Worm (Caenorhabditis elegans): ENCODE results near the gene F10E9.10.
A peak's percentile ranks its signal among the peaks of the same experiment; 100 is the strongest.

F10E9.10 gene

DNA sequence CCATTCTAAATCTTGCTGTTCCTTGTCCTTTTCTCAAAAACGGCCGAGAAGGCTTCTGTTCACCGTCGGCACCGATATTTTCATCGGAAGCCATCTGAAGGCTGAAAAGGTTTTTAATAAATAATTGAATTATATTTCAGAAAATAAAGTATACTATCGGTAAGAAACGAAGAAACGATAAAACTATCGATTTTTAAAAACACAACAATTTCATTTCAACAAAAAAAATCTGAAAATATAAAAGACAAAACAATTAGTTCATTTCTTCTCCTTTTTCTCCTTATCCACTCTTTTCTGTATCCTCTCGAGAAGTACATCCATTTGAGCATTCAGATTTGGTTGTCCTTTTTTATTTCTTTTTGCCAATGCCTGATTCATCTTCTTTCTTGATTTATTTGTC is 1.6 kb downstream of the F10E9.10 start, which contains the start of gene sas-4:
Gene sas-4 (minus strand): TSS at position 101 of the 400 bp plus-strand sequence.
- TF ChIP-seq B0336.3 (GFP tag; IDR thresholded peaks at IDR 0.05) (no peak), dpff-1 (tag; optimal IDR thresholded peaks at IDR 0.05) (no peak), chd-7 (tag; optimal IDR thresholded peaks at IDR 0.05) (no peak), nfya-1 (tag; optimal IDR thresholded peaks at IDR 0.05; ENCODE audit: borderline replicate concordance, insufficient read depth) (no peak), ccch-3 (GFP tag; optimal IDR thresholded peaks at IDR 0.05) (no peak), mxl-1 (tag; optimal IDR thresholded peaks at IDR 0.05) (no peak), zfh-2 (GFP tag; conservative IDR thresholded peaks at IDR 0.05) (no peak), rpc-1 (optimal IDR thresholded peaks at IDR 0.05) (no peak), rpc-1 (tag; optimal IDR thresholded peaks at IDR 0.05) (no peak), Y53G8AR.9 (GFP tag; conservative IDR thresholded peaks at IDR 0.05) (no peak), F55B11.4 (tag; optimal IDR thresholded peaks at IDR 0.05; ENCODE audit: borderline replicate concordance, insufficient read depth) (no peak), ama-1 (optimal IDR thresholded peaks at IDR 0.05) (no peak), ama-1 (GFP tag; optimal IDR thresholded peaks at IDR 0.05) (no peak), dox-1 (GFP tag; IDR thresholded peaks at IDR 0.05) (no peak), ztf-28 (GFP tag; IDR thresholded peaks at IDR 0.05) (no peak), madf-8 (GFP tag; conservative IDR thresholded peaks at IDR 0.05) (no peak), him-1 (tag; optimal IDR thresholded peaks at IDR 0.05) (no peak), madf-3 (GFP tag; IDR thresholded peaks at IDR 0.05) (no peak)

DNA sequence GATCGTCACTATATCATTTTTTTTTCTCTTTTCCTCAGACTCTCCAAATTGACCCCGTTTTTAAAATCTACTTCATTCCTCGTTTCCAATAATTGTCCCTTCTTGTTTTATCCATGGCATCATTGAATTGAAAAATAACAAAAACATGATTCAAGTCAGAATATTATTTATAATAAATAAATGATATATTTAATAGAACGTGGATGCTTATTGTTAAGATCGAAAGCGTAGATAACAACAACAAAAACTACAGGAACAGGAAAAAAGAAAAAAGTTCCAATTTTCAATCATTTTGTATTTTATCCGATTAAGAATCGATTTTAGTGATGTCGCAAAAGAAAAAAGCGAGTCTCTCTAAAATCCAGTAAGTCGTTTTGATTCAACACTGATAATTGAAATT is 7.7 kb downstream of the F10E9.10 start, which contains the start of gene F10E9.2:
Gene F10E9.2 (plus strand): TSS at position 301 of the 400 bp plus-strand sequence.
- TF ChIP-seq ZK185.1 (tag; optimal IDR thresholded peaks at IDR 0.05; ENCODE audit: poor library complexity, severe bottlenecking) (no peak), ztf-28 (GFP tag; IDR thresholded peaks at IDR 0.05) (no peak), rcor-1 (GFP tag; IDR thresholded peaks at IDR 0.05) (no peak), rpc-1 (optimal IDR thresholded peaks at IDR 0.05) (no peak), rpc-1 (tag; optimal IDR thresholded peaks at IDR 0.05) (no peak), mes-4 (tag; optimal IDR thresholded peaks at IDR 0.05) (no peak), tlf-1 (GFP tag; optimal IDR thresholded peaks at IDR 0.05) (no peak), xnd-1 (tag; optimal IDR thresholded peaks at IDR 0.05) (no peak), efl-1 (GFP tag; optimal IDR thresholded peaks at IDR 0.05) (no peak), F10E7.11 (tag; optimal IDR thresholded peaks at IDR 0.05) (no peak), fkh-3 (tag; optimal IDR thresholded peaks at IDR 0.05) (no peak), K11D2.4 (GFP tag; IDR thresholded peaks at IDR 0.05) (no peak), lin-35 (GFP tag; optimal IDR thresholded peaks at IDR 0.05) (no peak), lin-54 (GFP tag; optimal IDR thresholded peaks at IDR 0.05) (no peak), sea-2 (GFP tag; IDR thresholded peaks at IDR 0.05) (no peak), Y53G8AR.9 (GFP tag; conservative IDR thresholded peaks at IDR 0.05) (no peak)

- no peak for TF ChIP-seq Y67H2A.10 (GFP tag; conservative IDR thresholded peaks at IDR 0.05)
- 0 out of 2 replicates have a peak, but pooled peaks have one; percentile 12 for TF ChIP-seq F33H1.4 (GFP tag; IDR thresholded peaks at IDR 0.05)
Observed at ce11 chrIII:8310239-8311057, 9.6 kb downstream of the F10E9.10 start, which contains the start of gene F10E9.3. Gene F10E9.3 (plus strand): TSS chrIII:8311007.

DNA sequence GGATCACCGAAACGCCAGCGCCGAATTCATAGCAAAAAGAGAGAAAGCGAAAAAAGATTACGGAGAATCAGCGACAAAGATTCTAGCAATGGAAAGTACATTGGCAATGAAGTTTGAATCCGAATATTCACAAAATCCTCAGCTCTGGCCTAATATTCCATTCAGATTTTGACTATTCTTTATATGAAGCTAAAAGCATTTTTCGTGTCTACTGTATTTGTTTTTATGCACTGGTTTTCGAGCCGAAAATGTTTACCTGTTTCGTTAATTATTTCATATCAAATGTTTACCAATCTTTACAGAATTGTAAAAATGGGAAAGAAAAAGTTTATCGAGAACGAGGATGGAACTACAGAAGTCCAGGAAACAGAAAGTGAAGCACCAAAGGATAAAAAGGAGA is 11.8 kb downstream of the F10E9.10 start, which contains the start of gene F10E9.4:
Gene F10E9.4 (plus strand): TSS at position 301 of the 400 bp plus-strand sequence.
- TF ChIP-seq cebp-2 (GFP tag; IDR thresholded peaks at IDR 0.05) (no peak), madf-3 (GFP tag; IDR thresholded peaks at IDR 0.05) (no peak), cebp-1 (GFP tag; IDR thresholded peaks at IDR 0.05) (no peak), cebp-1 (tag; optimal IDR thresholded peaks at IDR 0.05) (no peak), lag-1 (GFP tag; IDR thresholded peaks at IDR 0.05) (no peak), madf-8 (GFP tag; conservative IDR thresholded peaks at IDR 0.05) (no peak), sptf-2 (GFP tag; optimal IDR thresholded peaks at IDR 0.05) (no peak), ztf-3 (GFP tag; optimal IDR thresholded peaks at IDR 0.05) (no peak), ceh-58 (GFP tag; IDR thresholded peaks at IDR 0.05) (no peak), egrh-3 (GFP tag; IDR thresholded peaks at IDR 0.05) (no peak), aptf-2 (GFP tag; conservative IDR thresholded peaks at IDR 0.05) (no peak), ceh-100 (GFP tag; IDR thresholded peaks at IDR 0.05) (no peak), ztf-26 (tag; optimal IDR thresholded peaks at IDR 0.05) (no peak), ztf-22 (GFP tag; optimal IDR thresholded peaks at IDR 0.05) (no peak), snpc-4 (GFP tag; optimal IDR thresholded peaks at IDR 0.05) (no peak), snpc-4 (tag; optimal IDR thresholded peaks at IDR 0.05) (no peak)
